Fruit fly (Drosophila melanogaster) Kc167 (cell line): ENCODE data around the gene CG17991.

ENCODE experiments used
- Myc ChIP-seq: fragments of >200 bp; optimal IDR thresholded peaks from 2 replicates; lab custom pipeline; 2017; ENCODE audit warnings: missing external identifiers
- h ChIP-seq: fragments of >200 bp; optimal IDR thresholded peaks from 3 replicates; lab custom pipeline; 2018; ENCODE audit warnings: missing external identifiers
- psq ChIP-seq: fragments of >200 bp; optimal IDR thresholded peaks from 2 replicates; lab custom pipeline; 2017; ENCODE audit warnings: missing external identifiers
- ttk ChIP-seq: sonication (Bioruptor generic); optimal IDR thresholded peaks from 2 replicates; lab custom pipeline; 2017; ENCODE audit warnings: missing external identifiers

- TF ChIP-seq psq (lab: Kevin White, UChicago) (no peak), Myc (lab: Kevin White, UChicago) (no peak), h (lab: Kevin White, UChicago) (no peak), ttk (lab: Kevin White, UChicago) (no peak)
These were observed 23.5 kb upstream of the CG17991 start for dm6 chr3R:27217465-27218059.
